Fruit fly (Drosophila melanogaster) whole organism, embryonic: ENCODE measurements around the gene scpr-A.

Source experiments
- Ada2b ChIP-seq: fragments of 200-800 bp; sonication (Bioruptor generic); IDR thresholded peaks from 2 replicates; pipeline ENCODE4 v1.3.6; 2022; ENCODE audit warnings: missing biosample characterization, missing genetic modification characterization
- Antp ChIP-seq: fragments of 200-800 bp; sonication (Bioruptor generic); optimal IDR thresholded peaks from 3 replicates; lab custom pipeline; 2016; ENCODE audit warnings: missing biosample characterization, missing genetic modification characterization
- CG1024 ChIP-seq: fragments of 200-800 bp; sonication (Bioruptor generic); IDR thresholded peaks from 2 replicates; pipeline ENCODE4 v1.3.6; 2022; ENCODE audit warnings: missing biosample characterization, missing genetic modification characterization
- CG10366 ChIP-seq: fragments of 200-800 bp; sonication (Bioruptor generic); IDR thresholded peaks from 2 replicates; pipeline ENCODE4 v1.3.6; 2022; ENCODE audit warnings: missing biosample characterization, missing genetic modification characterization
- CG11398 ChIP-seq: fragments of 200-800 bp; sonication (Bioruptor generic); optimal IDR thresholded peaks from 2 replicates; lab custom pipeline; 2016; ENCODE audit warnings: missing biosample characterization, missing genetic modification characterization
- CG11456 ChIP-seq: fragments of 200-800 bp; sonication (Bioruptor generic); IDR thresholded peaks from 3 replicates; pipeline ENCODE4 v1.3.6; 2022; ENCODE audit warnings: missing biosample characterization, missing genetic modification characterization
- CG11695 ChIP-seq: fragments of 200-800 bp; sonication (Bioruptor generic); IDR thresholded peaks from 3 replicates; pipeline ENCODE4 v1.3.6; 2022; ENCODE audit warnings: missing biosample characterization, missing genetic modification characterization
- CG12299 ChIP-seq: fragments of 200-800 bp; sonication (Bioruptor generic); optimal IDR thresholded peaks from 2 replicates; lab custom pipeline; 2018; ENCODE audit warnings: missing biosample characterization, mild to moderate bottlenecking, missing genetic modification characterization
- CG13424 ChIP-seq: fragments of 200-800 bp; sonication (Bioruptor generic); optimal IDR thresholded peaks from 2 replicates; lab custom pipeline; 2019; ENCODE audit warnings: missing biosample characterization, mild to moderate bottlenecking, missing genetic modification characterization, moderate library complexity
- CG15479 ChIP-seq: fragments of 200-800 bp; sonication (Bioruptor generic); optimal IDR thresholded peaks from 3 replicates; lab custom pipeline; 2019; ENCODE audit warnings: missing biosample characterization, mild to moderate bottlenecking, missing genetic modification characterization, moderate library complexity
- CG15514 ChIP-seq: fragments of 200-800 bp; sonication (Bioruptor generic); optimal IDR thresholded peaks from 3 replicates; lab custom pipeline; 2017; ENCODE audit warnings: missing biosample characterization, missing genetic modification characterization, mild to moderate bottlenecking, moderate library complexity, missing genetic modification reagents
- CG16779 ChIP-seq: fragments of 200-800 bp; sonication (Bioruptor generic); IDR thresholded peaks from 2 replicates; pipeline ENCODE4 v1.3.6; 2022; ENCODE audit warnings: missing biosample characterization, missing genetic modification characterization
- CG17385 ChIP-seq: fragments of 200-800 bp; sonication (Bioruptor generic); optimal IDR thresholded peaks from 3 replicates; lab custom pipeline; 2018; ENCODE audit warnings: missing biosample characterization, mild to moderate bottlenecking, missing genetic modification characterization
- CG1792 ChIP-seq: fragments of 200-800 bp; sonication (Bioruptor generic); optimal IDR thresholded peaks from 2 replicates; lab custom pipeline; 2016; ENCODE audit warnings: missing biosample characterization, missing genetic modification characterization
- CG30403 ChIP-seq: fragments of 200-800 bp; sonication (Bioruptor generic); optimal IDR thresholded peaks from 3 replicates; lab custom pipeline; 2016; ENCODE audit warnings: missing biosample characterization, missing genetic modification characterization
- CG30431 ChIP-seq: fragments of 200-800 bp; sonication (Bioruptor generic); optimal IDR thresholded peaks from 2 replicates; lab custom pipeline; 2017; ENCODE audit warnings: missing biosample characterization, missing genetic modification characterization
- CG33557 ChIP-seq: fragments of 200-800 bp; sonication (Bioruptor generic); optimal IDR thresholded peaks from 2 replicates; lab custom pipeline; 2019; ENCODE audit warnings: missing biosample characterization, mild to moderate bottlenecking, missing genetic modification characterization, moderate library complexity
- CG4404 ChIP-seq: fragments of 200-800 bp; sonication (Bioruptor generic); IDR thresholded peaks from 2 replicates; pipeline ENCODE4 v1.3.6; 2022; ENCODE audit warnings: missing biosample characterization, missing genetic modification characterization
- CG6272 ChIP-seq: fragments of 200-800 bp; sonication (Bioruptor generic); IDR thresholded peaks from 2 replicates; pipeline ENCODE4 v1.3.6; 2022; ENCODE audit warnings: missing biosample characterization, missing genetic modification characterization
- CG7839 ChIP-seq: fragments of 200-800 bp; sonication (Bioruptor generic); optimal IDR thresholded peaks from 3 replicates; lab custom pipeline; 2018; ENCODE audit warnings: missing biosample characterization, mild to moderate bottlenecking, missing genetic modification characterization, moderate library complexity
- CG9215 ChIP-seq: fragments of 200-800 bp; sonication (Bioruptor generic); IDR thresholded peaks from 2 replicates; pipeline ENCODE4 v1.3.6; 2022; ENCODE audit warnings: missing biosample characterization, missing genetic modification characterization
- Dip3 ChIP-seq: fragments of 200-800 bp; sonication (Bioruptor generic); optimal IDR thresholded peaks from 3 replicates; lab custom pipeline; 2016; ENCODE audit warnings: missing biosample characterization, missing genetic modification characterization
- Dll ChIP-seq: fragments of 200-800 bp; sonication (Bioruptor generic); IDR thresholded peaks from 4 replicates; pipeline ENCODE4 v1.3.6; 2022; ENCODE audit warnings: missing biosample characterization, missing genetic modification characterization; ENCODE audit not compliant: partially characterized antibody
- HmgD ChIP-seq: fragments of 200-800 bp; sonication (Bioruptor generic); optimal IDR thresholded peaks from 3 replicates; lab custom pipeline; 2016; ENCODE audit warnings: missing biosample characterization, missing genetic modification characterization
- Hr3 ChIP-seq: fragments of 200-800 bp; sonication (Bioruptor generic); optimal IDR thresholded peaks from 3 replicates; lab custom pipeline; 2016; ENCODE audit warnings: missing biosample characterization, missing genetic modification characterization
- Hr39 ChIP-seq: fragments of >200 bp; optimal IDR thresholded peaks from 2 replicates; lab custom pipeline; 2017
- Hsf ChIP-seq: fragments of 200-800 bp; sonication (Bioruptor generic); optimal IDR thresholded peaks from 3 replicates; lab custom pipeline; 2016; ENCODE audit warnings: missing biosample characterization, missing genetic modification characterization
- Lpt ChIP-seq: fragments of >200 bp; optimal IDR thresholded peaks from 2 replicates; lab custom pipeline; 2018; ENCODE audit warnings: missing biosample characterization, missing genetic modification characterization
- Med ChIP-seq: fragments of 200-800 bp; sonication (Bioruptor generic); peaks from one replicate; lab custom pipeline; 2016; ENCODE audit warnings: missing biosample characterization, missing genetic modification characterization, mild to moderate bottlenecking, inconsistent platforms, moderate library complexity
- Mrtf ChIP-seq: fragments of 200-800 bp; sonication (Bioruptor generic); IDR thresholded peaks from 3 replicates; pipeline ENCODE4 v1.3.6; 2022; ENCODE audit warnings: missing biosample characterization, missing genetic modification characterization
- Nf-YA ChIP-seq: fragments of 200-800 bp; sonication (Bioruptor generic); IDR thresholded peaks from 2 replicates; pipeline ENCODE4 v1.3.6; 2022; ENCODE audit warnings: missing biosample characterization, missing genetic modification characterization
- Oaz ChIP-seq: fragments of 200-800 bp; sonication (Bioruptor generic); IDR thresholded peaks from 2 replicates; pipeline ENCODE4 v1.3.6; 2022; ENCODE audit warnings: missing biosample characterization, missing genetic modification characterization
- Six4 ChIP-seq: fragments of 200-800 bp; sonication (Bioruptor generic); optimal IDR thresholded peaks from 2 replicates; lab custom pipeline; 2016; ENCODE audit warnings: missing biosample characterization, missing genetic modification characterization
- cg ChIP-seq: fragments of 200-800 bp; sonication (Bioruptor generic); optimal IDR thresholded peaks from 3 replicates; lab custom pipeline; 2019; ENCODE audit warnings: missing biosample characterization, mild to moderate bottlenecking, missing genetic modification characterization, moderate library complexity
- dati ChIP-seq: fragments of 200-800 bp; sonication (Bioruptor generic); IDR thresholded peaks from 2 replicates; pipeline ENCODE4 v1.3.6; 2022; ENCODE audit warnings: missing biosample characterization, missing genetic modification characterization
- disco-r ChIP-seq: fragments of 200-800 bp; sonication (Bioruptor generic); optimal IDR thresholded peaks from 2 replicates; lab custom pipeline; 2016; ENCODE audit warnings: missing biosample characterization, missing genetic modification characterization
- en ChIP-seq: fragments of 200-800 bp; sonication (Bioruptor generic); optimal IDR thresholded peaks from 2 replicates; lab custom pipeline; 2016; ENCODE audit warnings: missing biosample characterization, missing genetic modification characterization
- ewg ChIP-seq: fragments of 200-800 bp; sonication (Bioruptor generic); optimal IDR thresholded peaks from 3 replicates; lab custom pipeline; 2017; ENCODE audit warnings: mild to moderate bottlenecking, missing biosample characterization, missing genetic modification reagents, missing genetic modification characterization
- fd64A ChIP-seq: fragments of 200-800 bp; sonication (Bioruptor generic); optimal IDR thresholded peaks from 3 replicates; lab custom pipeline; 2018; ENCODE audit warnings: missing biosample characterization, mild to moderate bottlenecking, missing genetic modification characterization
- grn ChIP-seq: fragments of 200-800 bp; sonication (Bioruptor generic); optimal IDR thresholded peaks from 3 replicates; lab custom pipeline; 2017; ENCODE audit warnings: missing biosample characterization, missing genetic modification characterization
- kay ChIP-seq: fragments of 200-800 bp; sonication (Bioruptor generic); optimal IDR thresholded peaks from 2 replicates; lab custom pipeline; 2016; ENCODE audit warnings: missing biosample characterization, missing genetic modification characterization
- lola ChIP-seq, 3 experiments: fragments of >200 bp in 2 of 3; fragments of 200-800 bp in 1 of 3; sonication (Bioruptor generic) in 1 of 3; optimal IDR thresholded peaks; 2 replicates each; lab custom pipeline; 2017 to 2019; ENCODE audit warnings: missing biosample characterization in 3 of 3, missing genetic modification characterization in 3 of 3, mild to moderate bottlenecking in 1 of 3, moderate library complexity in 1 of 3
- mirr ChIP-seq: fragments of 200-800 bp; sonication (Bioruptor generic); optimal IDR thresholded peaks from 3 replicates; lab custom pipeline; 2018; ENCODE audit warnings: missing biosample characterization, mild to moderate bottlenecking, missing genetic modification characterization
- nerfin-2 ChIP-seq: fragments of 200-800 bp; sonication (Bioruptor generic); IDR thresholded peaks from 2 replicates; pipeline ENCODE4 v1.3.6; 2022; ENCODE audit warnings: missing biosample characterization, missing genetic modification characterization; ENCODE audit not compliant: partially characterized antibody
- onecut ChIP-seq: fragments of 200-800 bp; sonication (Bioruptor generic); IDR thresholded peaks from 2 replicates; pipeline ENCODE4 v1.3.6; 2022; ENCODE audit warnings: missing biosample characterization, missing genetic modification characterization
- pho ChIP-seq: fragments of 200-800 bp; sonication (Bioruptor generic); optimal IDR thresholded peaks from 2 replicates; lab custom pipeline; 2016; ENCODE audit warnings: missing biosample characterization, missing genetic modification characterization
- phol ChIP-seq: fragments of 200-800 bp; sonication (Bioruptor generic); optimal IDR thresholded peaks from 3 replicates; lab custom pipeline; 2018; ENCODE audit warnings: missing biosample characterization, mild to moderate bottlenecking, missing genetic modification characterization, moderate library complexity
- prd ChIP-seq, 3 experiments: fragments of >200 bp in 2 of 3; fragments of 200-800 bp in 1 of 3; sonication (Bioruptor generic) in 1 of 3; optimal IDR thresholded peaks in 2 of 3; IDR thresholded peaks in 1 of 3; 2 replicates in 2 of 3; 3 replicates in 1 of 3; pipeline versions ENCODE4 v1.3.6 to Lab custom; 2017 to 2022; ENCODE audit warnings: missing biosample characterization in 1 of 3, missing genetic modification characterization in 1 of 3
- ro ChIP-seq: fragments of 200-800 bp; sonication (Bioruptor generic); IDR thresholded peaks from 2 replicates; pipeline ENCODE4 v1.3.6; 2022; ENCODE audit warnings: missing biosample characterization, missing genetic modification characterization
- tin ChIP-seq: fragments of 200-800 bp; sonication (Bioruptor generic); optimal IDR thresholded peaks from 3 replicates; lab custom pipeline; 2016; ENCODE audit warnings: missing biosample characterization, missing genetic modification characterization
- wdn ChIP-seq: fragments of 200-800 bp; sonication (Bioruptor generic); IDR thresholded peaks from 2 replicates; pipeline ENCODE4 v1.3.6; 2022; ENCODE audit warnings: missing biosample characterization, missing genetic modification characterization

scpr-A gene

dm6 chr3R:11216156-11216630, 24.8 kb upstream of the scpr-A start, which contains the start of the genes RpS25 and CG4820 (continued):
- TF ChIP-seq CG4404 (GFP tag; lab: Robert Waterston, UW) (peak; percentile 35; the same call in 1 of the 2 replicates), fd64A (GFP tag; lab: Kevin White, UChicago) (peak; percentile 94), CG16779 (peak; percentile 79), lola (GFP tag; optimal IDR thresholded peaks at IDR 0.05; lab: Kevin White, UChicago) (peak in 1 of 3 experiments; percentile 76), Hr39 (lab: Kevin White, UChicago) (no peak), en (peak; percentile 88), CG13424 (peak; percentile 84), Ada2b (GFP tag; lab: Robert Waterston, UW) (peak; percentile 66), phol (peak; percentile 100), CG11456 (peak; percentile 91), Dll (peak; percentile 93), nerfin-2 (peak; percentile 72), Med (GFP tag; lab: Kevin White, UChicago) (peak; percentile 99), CG30431 (GFP tag; lab: Kevin White, UChicago) (peak; percentile 83), pho (GFP tag; lab: Kevin White, UChicago) (peak; percentile 94), CG6272 (GFP tag; lab: Robert Waterston, UW) (peak; percentile 77), CG12299 (tag; lab: Kevin White, UChicago) (peak; percentile 90), Hr3 (GFP tag; lab: Kevin White, UChicago) (peak; percentile 71), prd (optimal IDR thresholded peaks at IDR 0.05; lab: Kevin White, UChicago) (no peak), prd (GFP tag; IDR thresholded peaks at IDR 0.05; lab: Robert Waterston, UW) (peak; percentile 70), CG1792 (peak; percentile 84), CG11695 (peak; percentile 81), Mrtf (GFP tag; lab: Robert Waterston, UW) (peak; percentile 82), HmgD (GFP tag; lab: Kevin White, UChicago) (peak; percentile 90), Antp (peak; percentile 76), disco-r (GFP tag; lab: Kevin White, UChicago) (peak; percentile 92), wdn (GFP tag; lab: Robert Waterston, UW) (peak; percentile 77), CG9215 (GFP tag; lab: Robert Waterston, UW) (peak; percentile 65), CG30403 (GFP tag; lab: Kevin White, UChicago) (peak; percentile 85), onecut (GFP tag; lab: Robert Waterston, UW) (peak; percentile 93), Lpt (no peak), Oaz (GFP tag; lab: Robert Waterston, UW) (peak; percentile 81), Nf-YA (peak; percentile 79), CG1024 (GFP tag; lab: Robert Waterston, UW) (peak; percentile 74), tin (GFP tag; lab: Kevin White, UChicago) (peak; percentile 84), ewg (GFP tag; lab: Kevin White, UChicago) (peak; percentile 95), cg (GFP tag; lab: Kevin White, UChicago) (no peak), CG7839 (tag; lab: Kevin White, UChicago) (peak; percentile 86), kay (GFP tag; lab: Kevin White, UChicago) (peak; percentile 24), Dip3 (GFP tag; lab: Kevin White, UChicago) (peak; percentile 81), CG11398 (GFP tag; lab: Kevin White, UChicago) (peak; percentile 92), CG17385 (GFP tag; lab: Kevin White, UChicago) (peak; percentile 89), Six4 (peak; percentile 71), CG15479 (peak; percentile 94), CG15514 (GFP tag; lab: Kevin White, UChicago) (peak; percentile 93), mirr (peak; percentile 98), CG33557 (GFP tag; lab: Kevin White, UChicago) (peak; percentile 92), Hsf (peak; percentile 92), CG10366 (GFP tag; lab: Robert Waterston, UW) (peak; percentile 76), ro (GFP tag; lab: Robert Waterston, UW) (no peak; the same call in 1 of the 2 replicates), grn (GFP tag; lab: Kevin White, UChicago) (peak; percentile 76), dati (GFP tag; lab: Robert Waterston, UW) (peak; percentile 84)
